Fruit fly (Drosophila melanogaster) whole organism, embryonic: ENCODE data around the gene AMPdeam.

Source experiments
- CG12155 ChIP-seq: fragments of 200-800 bp; sonication (Bioruptor generic); optimal IDR thresholded peaks from 3 replicates; lab custom pipeline; 2016; ENCODE audit warnings: missing biosample characterization, missing genetic modification characterization
- CG12659 ChIP-seq: fragments of 200-800 bp; sonication (Bioruptor generic); optimal IDR thresholded peaks from 3 replicates; lab custom pipeline; 2017; ENCODE audit warnings: mild to moderate bottlenecking, missing biosample characterization, missing genetic modification reagents, missing genetic modification characterization
- CG13894 ChIP-seq: fragments of 200-800 bp; sonication (Bioruptor generic); optimal IDR thresholded peaks from 3 replicates; lab custom pipeline; 2018; ENCODE audit warnings: missing biosample characterization, mild to moderate bottlenecking, missing genetic modification characterization, moderate library complexity
- CG15073 ChIP-seq: fragments of 200-800 bp; sonication (Bioruptor generic); optimal IDR thresholded peaks from 2 replicates; lab custom pipeline; 2016; ENCODE audit warnings: missing biosample characterization, missing genetic modification characterization
- CG1602 ChIP-seq: fragments of 200-800 bp; sonication (Bioruptor generic); optimal IDR thresholded peaks from 3 replicates; lab custom pipeline; 2016; ENCODE audit warnings: missing biosample characterization, missing genetic modification characterization
- CG1603 ChIP-seq: fragments of 200-800 bp; sonication (Bioruptor generic); optimal IDR thresholded peaks from 2 replicates; lab custom pipeline; 2019; ENCODE audit warnings: missing biosample characterization, mild to moderate bottlenecking, missing genetic modification characterization, moderate library complexity
- CG17829 ChIP-seq: fragments of 200-800 bp; optimal IDR thresholded peaks from 2 replicates; lab custom pipeline; 2019; ENCODE audit warnings: missing biosample characterization, mild to moderate bottlenecking, missing genetic modification characterization, moderate library complexity
- CG2116 ChIP-seq: fragments of 200-800 bp; sonication (Bioruptor generic); optimal IDR thresholded peaks from 3 replicates; lab custom pipeline; 2018; ENCODE audit warnings: missing biosample characterization, mild to moderate bottlenecking, missing genetic modification characterization
- CG2129 ChIP-seq: fragments of 200-800 bp; sonication (Bioruptor generic); IDR thresholded peaks from 2 replicates; pipeline ENCODE4 v1.3.6; 2022; ENCODE audit warnings: missing biosample characterization, missing genetic modification characterization; ENCODE audit not compliant: partially characterized antibody
- CG2889 ChIP-seq: fragments of 200-800 bp; sonication (Bioruptor generic); IDR thresholded peaks from 3 replicates; pipeline ENCODE4 v1.3.6; 2022; ENCODE audit warnings: missing biosample characterization, missing genetic modification characterization
- CG33557 ChIP-seq: fragments of 200-800 bp; sonication (Bioruptor generic); optimal IDR thresholded peaks from 2 replicates; lab custom pipeline; 2019; ENCODE audit warnings: missing biosample characterization, mild to moderate bottlenecking, missing genetic modification characterization, moderate library complexity
- CG42726 ChIP-seq: fragments of 200-800 bp; sonication (Bioruptor generic); IDR thresholded peaks from 2 replicates; pipeline ENCODE4 v1.3.6; 2022; ENCODE audit warnings: missing biosample characterization, missing genetic modification characterization; ENCODE audit not compliant: partially characterized antibody
- CG4404 ChIP-seq: fragments of 200-800 bp; sonication (Bioruptor generic); IDR thresholded peaks from 2 replicates; pipeline ENCODE4 v1.3.6; 2022; ENCODE audit warnings: missing biosample characterization, missing genetic modification characterization
- CG4424 ChIP-seq: fragments of 200-800 bp; sonication (Bioruptor generic); optimal IDR thresholded peaks from 3 replicates; lab custom pipeline; 2016; ENCODE audit warnings: missing biosample characterization, missing genetic modification characterization
- CG6791 ChIP-seq: fragments of 200-800 bp; sonication (Bioruptor generic); IDR thresholded peaks from 3 replicates; pipeline ENCODE4 v1.3.6; 2022; ENCODE audit warnings: missing biosample characterization, missing genetic modification characterization; ENCODE audit not compliant: partially characterized antibody
- CG8290 ChIP-seq, 3 experiments: fragments of 200-800 bp; sonication (Bioruptor generic); optimal IDR thresholded peaks; 2 replicates each; lab custom pipeline; 2016 to 2019; ENCODE audit warnings: missing biosample characterization in 3 of 3, missing genetic modification characterization in 3 of 3, mild to moderate bottlenecking in 2 of 3, moderate library complexity in 1 of 3
- CG9437 ChIP-seq: fragments of 200-800 bp; sonication (Bioruptor generic); optimal IDR thresholded peaks from 2 replicates; lab custom pipeline; 2018; ENCODE audit warnings: missing biosample characterization, mild to moderate bottlenecking, missing genetic modification characterization
- CG9817 ChIP-seq: fragments of 200-800 bp; sonication (Bioruptor generic); optimal IDR thresholded peaks from 2 replicates; lab custom pipeline; 2018; ENCODE audit warnings: missing biosample characterization, mild to moderate bottlenecking, missing genetic modification characterization, moderate library complexity
- CHES-1-like ChIP-seq: fragments of 200-800 bp; sonication (Bioruptor generic); optimal IDR thresholded peaks from 2 replicates; lab custom pipeline; 2016; ENCODE audit warnings: missing biosample characterization, missing genetic modification characterization
- Chrac-16 ChIP-seq: fragments of 200-800 bp; sonication (Bioruptor generic); optimal IDR thresholded peaks from 3 replicates; lab custom pipeline; 2016; ENCODE audit warnings: missing biosample characterization, missing genetic modification characterization
- Dad ChIP-seq: fragments of 200-800 bp; sonication (Bioruptor generic); optimal IDR thresholded peaks from 3 replicates; lab custom pipeline; 2016; ENCODE audit warnings: missing biosample characterization, missing genetic modification characterization
- Dip3 ChIP-seq: fragments of 200-800 bp; sonication (Bioruptor generic); optimal IDR thresholded peaks from 3 replicates; lab custom pipeline; 2016; ENCODE audit warnings: missing biosample characterization, missing genetic modification characterization
- Dll ChIP-seq: fragments of 200-800 bp; sonication (Bioruptor generic); IDR thresholded peaks from 4 replicates; pipeline ENCODE4 v1.3.6; 2022; ENCODE audit warnings: missing biosample characterization, missing genetic modification characterization; ENCODE audit not compliant: partially characterized antibody
- Dref ChIP-seq: fragments of 200-800 bp; sonication (Bioruptor generic); IDR thresholded peaks from 2 replicates; pipeline ENCODE4 v1.3.6; 2022; ENCODE audit warnings: missing biosample characterization, missing genetic modification characterization
- E2f1 ChIP-seq: fragments of 200-800 bp; sonication (Bioruptor generic); IDR thresholded peaks from 2 replicates; pipeline ENCODE4 v1.3.6; 2022; ENCODE audit warnings: missing biosample characterization, missing genetic modification characterization
- Fer2 ChIP-seq: fragments of 200-800 bp; sonication (Bioruptor generic); optimal IDR thresholded peaks from 2 replicates; lab custom pipeline; 2018; ENCODE audit warnings: missing biosample characterization, mild to moderate bottlenecking, missing genetic modification characterization, moderate library complexity
- Hr3 ChIP-seq: fragments of 200-800 bp; sonication (Bioruptor generic); optimal IDR thresholded peaks from 3 replicates; lab custom pipeline; 2016; ENCODE audit warnings: missing biosample characterization, missing genetic modification characterization
- Max ChIP-seq: fragments of 200-800 bp; sonication (Bioruptor generic); optimal IDR thresholded peaks from 2 replicates; lab custom pipeline; 2016; ENCODE audit warnings: missing biosample characterization, mild to moderate bottlenecking, missing genetic modification characterization
- Mes4 ChIP-seq: fragments of 200-800 bp; sonication (Bioruptor generic); optimal IDR thresholded peaks from 2 replicates; lab custom pipeline; 2016; ENCODE audit warnings: missing biosample characterization, missing genetic modification characterization
- Ravus ChIP-seq: fragments of 200-800 bp; sonication (Bioruptor generic); IDR thresholded peaks from 2 replicates; pipeline ENCODE4 v1.3.6; 2022; ENCODE audit warnings: missing biosample characterization, missing genetic modification characterization
- chif ChIP-seq, 2 experiments: fragments of 200-800 bp; sonication (Bioruptor generic); optimal IDR thresholded peaks; 3 replicates each; lab custom pipeline; 2016; ENCODE audit warnings: missing biosample characterization in 2 of 2, missing genetic modification characterization in 2 of 2
- ken ChIP-seq: fragments of 200-800 bp; sonication (Bioruptor generic); IDR thresholded peaks from 3 replicates; pipeline ENCODE4 v1.3.6; 2022; ENCODE audit warnings: missing biosample characterization, missing genetic modification characterization
- knrl ChIP-seq: fragments of 200-800 bp; sonication (Bioruptor generic); IDR thresholded peaks from 3 replicates; pipeline ENCODE4 v1.3.6; 2022; ENCODE audit warnings: missing biosample characterization, missing genetic modification characterization; ENCODE audit not compliant: partially characterized antibody
- lov ChIP-seq, 2 experiments: fragments of 200-800 bp in 1 of 2; fragments of >200 bp in 1 of 2; sonication (Bioruptor generic) in 1 of 2; IDR thresholded peaks in 1 of 2; optimal IDR thresholded peaks in 1 of 2; 2 replicates in 1 of 2; 3 replicates in 1 of 2; pipeline versions ENCODE4 v1.3.6 to Lab custom; 2017 to 2022; ENCODE audit warnings: missing biosample characterization in 1 of 2, missing genetic modification characterization in 1 of 2
- sc ChIP-seq, 3 experiments: fragments of >200 bp in 2 of 3; fragments of 200-800 bp in 1 of 3; sonication (Bioruptor generic) in 1 of 3; optimal IDR thresholded peaks; 2 replicates in 2 of 3; 3 replicates in 1 of 3; lab custom pipeline; 2017; ENCODE audit warnings: mild to moderate bottlenecking in 1 of 3, missing biosample characterization in 1 of 3, missing genetic modification characterization in 1 of 3, missing genetic modification reagents in 1 of 3
- sug ChIP-seq: fragments of 200-800 bp; optimal IDR thresholded peaks from 2 replicates; lab custom pipeline; 2019; ENCODE audit warnings: missing biosample characterization, mild to moderate bottlenecking, missing genetic modification characterization, moderate library complexity

Gene AMPdeam

dm6 chrX:13781739-13782502 lies 63.7 kb downstream of the AMPdeam start, which contains the start of the genes CtsB and amrt (continued):
- TF ChIP-seq chif (GFP tag; optimal IDR thresholded peaks at IDR 0.05; lab: Kevin White, UChicago), result peak; percentile 23 to 33
- no peak for TF ChIP-seq CG2889 (GFP tag; lab: Robert Waterston, UW)
- TF ChIP-seq CG33557 (GFP tag; lab: Kevin White, UChicago), result peak; percentile 36
- TF ChIP-seq CG9437 (GFP tag; lab: Kevin White, UChicago), result peak; percentile 12
- peak; percentile 34 for TF ChIP-seq CG1602 (GFP tag; lab: Kevin White, UChicago)
- no peak for TF ChIP-seq CG13894 (tag; lab: Kevin White, UChicago)
- TF ChIP-seq Dad (GFP tag; lab: Kevin White, UChicago), result peak; percentile 39
- peak; percentile 71 for TF ChIP-seq CG12659
- TF ChIP-seq knrl (GFP tag; lab: Robert Waterston, UW), result peak; percentile 92; the same call in 2 of the 3 replicates
- no peak for TF ChIP-seq ken
- no peak for TF ChIP-seq sc (optimal IDR thresholded peaks at IDR 0.05; lab: Kevin White, UChicago)
- no peak for TF ChIP-seq sc (GFP tag; optimal IDR thresholded peaks at IDR 0.05; lab: Kevin White, UChicago)
- 0 out of 2 replicates have a peak, but pooled peaks have one; percentile 29 for TF ChIP-seq CG42726 (GFP tag; lab: Robert Waterston, UW)
- peak; percentile 66 for TF ChIP-seq CG1603 (tag; lab: Kevin White, UChicago)
- peak; percentile 38 for TF ChIP-seq Dip3 (GFP tag; lab: Kevin White, UChicago)
- peak; percentile 49 for TF ChIP-seq CG2116 (GFP tag; lab: Kevin White, UChicago)
- peak; percentile 37 for TF ChIP-seq Mes4
- TF ChIP-seq CG9817 (tag; lab: Kevin White, UChicago), result peak; percentile 45
- TF ChIP-seq Ravus (GFP tag; lab: Robert Waterston, UW), result no peak
- TF ChIP-seq Max (GFP tag; lab: Kevin White, UChicago), result peak; percentile 39
- peak; percentile 65; the same call in 2 of the 3 replicates for TF ChIP-seq CG6791 (GFP tag; lab: Robert Waterston, UW)
- TF ChIP-seq Dll (GFP tag; lab: Robert Waterston, UW), result peak; percentile 88
- TF ChIP-seq CG8290 (GFP tag; optimal IDR thresholded peaks at IDR 0.05; lab: Kevin White, UChicago), result peak; percentile 57
- peak in 1 of 2 experiments; percentile 19 for TF ChIP-seq CG8290 (tag; optimal IDR thresholded peaks at IDR 0.05; lab: Kevin White, UChicago)
- TF ChIP-seq sug (tag; lab: Kevin White, UChicago), result peak; percentile 66
- 0 out of 2 replicates have a peak, but pooled peaks have one; percentile 17 for TF ChIP-seq CG4404 (GFP tag; lab: Robert Waterston, UW)
- peak; percentile 53 for TF ChIP-seq CG4424 (GFP tag; lab: Kevin White, UChicago)
- no peak for TF ChIP-seq lov (optimal IDR thresholded peaks at IDR 0.05; lab: Kevin White, UChicago)
- TF ChIP-seq lov (GFP tag; IDR thresholded peaks at IDR 0.05; lab: Robert Waterston, UW), result no peak
- TF ChIP-seq Dref, result peak; percentile 55
- TF ChIP-seq E2f1 (GFP tag; lab: Robert Waterston, UW), result no peak
- peak; percentile 62 for TF ChIP-seq CG17829 (tag; lab: Kevin White, UChicago)
- TF ChIP-seq Hr3 (GFP tag; lab: Kevin White, UChicago), result peak; percentile 17
- TF ChIP-seq CG2129 (GFP tag; lab: Robert Waterston, UW), result peak; percentile 70
- TF ChIP-seq Chrac-16 (GFP tag; lab: Kevin White, UChicago), result peak; percentile 44
- peak; percentile 0 for TF ChIP-seq Fer2 (tag; lab: Kevin White, UChicago)
- TF ChIP-seq CHES-1-like (GFP tag; lab: Kevin White, UChicago), result peak; percentile 66
- TF ChIP-seq CG12155 (GFP tag; lab: Kevin White, UChicago), result peak; percentile 32
- TF ChIP-seq CG15073, result no peak
- TF ChIP-seq, all 482 proteins: peak for 228
